Worm (Caenorhabditis elegans): ENCODE data around the gene msp-78.

DNA sequence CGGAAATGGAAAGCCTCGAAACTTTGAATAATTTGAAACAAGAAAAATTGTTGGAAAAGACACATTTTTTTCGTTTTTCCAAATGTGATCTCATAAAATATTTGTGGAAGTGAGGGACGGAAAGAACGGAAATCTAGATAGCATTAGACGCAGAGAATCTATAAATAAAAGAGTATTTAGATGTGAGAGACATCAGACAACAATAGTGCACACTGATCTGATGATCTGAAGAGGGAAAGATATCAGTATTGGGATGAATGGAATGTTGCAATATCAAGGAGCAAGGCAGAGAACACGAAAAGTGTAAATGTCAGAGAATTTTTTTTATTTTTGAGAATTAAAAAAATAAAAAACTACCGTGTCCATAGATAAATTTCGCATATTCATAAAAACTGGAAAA lies 35.0 kb upstream of the msp-78 start:
- TF ChIP-seq tab-1 (GFP tag; IDR thresholded peaks at IDR 0.05) (no peak), flt-1 (GFP tag; IDR thresholded peaks at IDR 0.05) (no peak), med-1 (GFP tag; optimal IDR thresholded peaks at IDR 0.05; ENCODE audit: insufficient read depth) (no peak), cog-1 (tag; optimal IDR thresholded peaks at IDR 0.05) (no peak), ref-1 (GFP tag; conservative IDR thresholded peaks at IDR 0.05) (no peak), ztf-23 (GFP tag; IDR thresholded peaks at IDR 0.05) (no peak), ztf-29 (GFP tag; IDR thresholded peaks at IDR 0.05) (no peak), T22C8.4 (GFP tag; IDR thresholded peaks at IDR 0.05) (no peak), klf-2 (GFP tag; conservative IDR thresholded peaks at IDR 0.05) (no peak)

All from whole organism, midembryonic.